Fruit fly (Drosophila melanogaster) whole organism, prepupa: ENCODE data around the gene CG13408.

ENCODE experiments used
- Blimp-1 ChIP-seq: fragments of 200-800 bp; sonication (Bioruptor generic); optimal IDR thresholded peaks from 3 replicates; lab custom pipeline; 2017; ENCODE audit warnings: missing biosample characterization, missing genetic modification characterization, mild to moderate bottlenecking, moderate library complexity, missing genetic modification reagents
- CG10631 ChIP-seq: fragments of 200-800 bp; sonication (Bioruptor generic); optimal IDR thresholded peaks from 2 replicates; lab custom pipeline; 2016; ENCODE audit warnings: missing biosample characterization, missing genetic modification characterization
- CG10669 ChIP-seq: fragments of 200-800 bp; sonication (Bioruptor generic); optimal IDR thresholded peaks from 3 replicates; lab custom pipeline; 2018; ENCODE audit warnings: missing biosample characterization, mild to moderate bottlenecking, missing genetic modification characterization, moderate library complexity
- CG11294 ChIP-seq: fragments of 200-800 bp; sonication (Bioruptor generic); IDR thresholded peaks from 2 replicates; pipeline ENCODE4 v1.3.6; 2022; ENCODE audit warnings: missing biosample characterization, missing genetic modification characterization
- CG15336 ChIP-seq: fragments of 200-800 bp; sonication (Bioruptor generic); IDR thresholded peaks from 2 replicates; pipeline ENCODE4 v1.3.6; 2022; ENCODE audit warnings: missing biosample characterization, missing genetic modification characterization
- CG1621 ChIP-seq: fragments of 200-800 bp; sonication (Bioruptor generic); optimal IDR thresholded peaks from 3 replicates; lab custom pipeline; 2018; ENCODE audit warnings: missing biosample characterization, mild to moderate bottlenecking, missing genetic modification characterization
- CG16779 ChIP-seq: fragments of 200-800 bp; sonication (Bioruptor generic); optimal IDR thresholded peaks from 3 replicates; lab custom pipeline; 2017; ENCODE audit warnings: missing biosample characterization, mild to moderate bottlenecking, missing genetic modification characterization
- CG3032 ChIP-seq: fragments of 200-800 bp; optimal IDR thresholded peaks from 2 replicates; lab custom pipeline; 2019; ENCODE audit warnings: missing biosample characterization, mild to moderate bottlenecking, missing genetic modification characterization, moderate library complexity
- CG31627 ChIP-seq: fragments of 200-800 bp; sonication (Bioruptor generic); optimal IDR thresholded peaks from 3 replicates; lab custom pipeline; 2016; ENCODE audit warnings: missing biosample characterization, missing genetic modification characterization
- CG32006 ChIP-seq: fragments of 200-800 bp; sonication (Bioruptor generic); optimal IDR thresholded peaks from 3 replicates; lab custom pipeline; 2017; ENCODE audit warnings: missing biosample characterization, mild to moderate bottlenecking, missing genetic modification characterization
- CG34406 ChIP-seq: fragments of 200-800 bp; sonication (Bioruptor generic); optimal IDR thresholded peaks from 3 replicates; lab custom pipeline; 2016; ENCODE audit warnings: missing biosample characterization, missing genetic modification characterization
- CG3919 ChIP-seq: fragments of 200-800 bp; sonication (Bioruptor generic); optimal IDR thresholded peaks from 3 replicates; lab custom pipeline; 2016; ENCODE audit warnings: missing biosample characterization, missing genetic modification characterization
- CG4318 ChIP-seq: fragments of 200-800 bp; sonication (Bioruptor generic); optimal IDR thresholded peaks from 3 replicates; lab custom pipeline; 2017; ENCODE audit warnings: missing biosample characterization, mild to moderate bottlenecking, missing genetic modification characterization
- CG6163 ChIP-seq: fragments of 200-800 bp; sonication (Bioruptor generic); IDR thresholded peaks from 3 replicates; pipeline ENCODE4 v1.3.6; 2022; ENCODE audit warnings: missing biosample characterization, missing genetic modification characterization
- CG6276 ChIP-seq: fragments of 200-800 bp; sonication (Bioruptor generic); optimal IDR thresholded peaks from 2 replicates; lab custom pipeline; 2017; ENCODE audit warnings: missing biosample characterization, mild to moderate bottlenecking, missing genetic modification characterization
- CG6808 ChIP-seq: fragments of 200-800 bp; sonication (Bioruptor generic); optimal IDR thresholded peaks from 3 replicates; lab custom pipeline; 2017; ENCODE audit warnings: missing biosample characterization, missing genetic modification characterization, mild to moderate bottlenecking, moderate library complexity, missing genetic modification reagents
- CG6854 ChIP-seq: fragments of 200-800 bp; sonication (Bioruptor generic); optimal IDR thresholded peaks from 2 replicates; lab custom pipeline; 2017; ENCODE audit warnings: missing biosample characterization, mild to moderate bottlenecking, missing genetic modification characterization
- CG8119 ChIP-seq: fragments of 200-800 bp; sonication (Bioruptor generic); IDR thresholded peaks from 3 replicates; pipeline ENCODE4 v1.3.6; 2022; ENCODE audit warnings: missing biosample characterization, missing genetic modification characterization
- CG8632 ChIP-seq: fragments of 200-800 bp; sonication (Bioruptor generic); optimal IDR thresholded peaks from 3 replicates; lab custom pipeline; 2016; ENCODE audit warnings: missing biosample characterization, missing genetic modification characterization
- Eip78C ChIP-seq: fragments of 200-800 bp; sonication (Bioruptor generic); peaks from one replicate; lab custom pipeline; 2016; ENCODE audit warnings: missing biosample characterization, missing genetic modification characterization
- Ets21C ChIP-seq: fragments of 200-800 bp; sonication (Bioruptor generic); optimal IDR thresholded peaks from 3 replicates; lab custom pipeline; 2016; ENCODE audit warnings: missing biosample characterization, missing genetic modification characterization
- Ets96B ChIP-seq: fragments of 200-800 bp; optimal IDR thresholded peaks from 2 replicates; lab custom pipeline; 2019; ENCODE audit warnings: missing biosample characterization, mild to moderate bottlenecking, missing genetic modification characterization, moderate library complexity
- Gug ChIP-seq: fragments of 200-800 bp; sonication (Bioruptor generic); IDR thresholded peaks from 2 replicates; pipeline ENCODE4 v1.3.6; 2022; ENCODE audit warnings: missing biosample characterization, missing genetic modification characterization
- Hr38 ChIP-seq: sonication (Bioruptor generic); optimal IDR thresholded peaks from 2 replicates; lab custom pipeline; 2016; ENCODE audit warnings: missing biosample characterization, missing genetic modification characterization
- Hr4 ChIP-seq: fragments of 200-800 bp; sonication (Bioruptor generic); optimal IDR thresholded peaks from 3 replicates; lab custom pipeline; 2016; ENCODE audit warnings: missing biosample characterization, missing genetic modification characterization
- Lpt ChIP-seq: fragments of 200-800 bp; sonication (Bioruptor generic); optimal IDR thresholded peaks from 3 replicates; lab custom pipeline; 2016; ENCODE audit warnings: missing biosample characterization, missing genetic modification characterization
- OdsH ChIP-seq: fragments of 200-800 bp; sonication (Bioruptor generic); optimal IDR thresholded peaks from 3 replicates; lab custom pipeline; 2016; ENCODE audit warnings: missing biosample characterization, missing genetic modification characterization
- Sox14 ChIP-seq: fragments of 200-800 bp; sonication (Bioruptor generic); optimal IDR thresholded peaks from 3 replicates; lab custom pipeline; 2016; ENCODE audit warnings: missing biosample characterization, missing genetic modification characterization
- achi ChIP-seq: fragments of 200-800 bp; sonication (Bioruptor generic); optimal IDR thresholded peaks from 3 replicates; lab custom pipeline; 2016; ENCODE audit warnings: missing biosample characterization, missing genetic modification characterization
- acj6 ChIP-seq: fragments of 200-800 bp; sonication (Bioruptor generic); optimal IDR thresholded peaks from 3 replicates; lab custom pipeline; 2016; ENCODE audit warnings: missing biosample characterization, missing genetic modification characterization
- cyc ChIP-seq: fragments of 200-800 bp; sonication (Bioruptor generic); optimal IDR thresholded peaks from 3 replicates; lab custom pipeline; 2016; ENCODE audit warnings: missing biosample characterization, missing genetic modification characterization
- dac ChIP-seq: fragments of 200-800 bp; sonication (Bioruptor generic); optimal IDR thresholded peaks from 2 replicates; lab custom pipeline; 2017; ENCODE audit warnings: missing biosample characterization, mild to moderate bottlenecking, missing genetic modification characterization
- dsx ChIP-seq: fragments of 200-800 bp; optimal IDR thresholded peaks from 3 replicates; lab custom pipeline; 2019; ENCODE audit warnings: missing biosample characterization, mild to moderate bottlenecking, missing genetic modification characterization, moderate library complexity; ENCODE audit not compliant: poor library complexity, severe bottlenecking
- eg ChIP-seq: fragments of 200-800 bp; sonication (Bioruptor generic); IDR thresholded peaks from 3 replicates; pipeline ENCODE4 v1.3.6; 2022; ENCODE audit warnings: missing biosample characterization, missing genetic modification characterization
- fd59A ChIP-seq: fragments of 200-800 bp; sonication (Bioruptor generic); optimal IDR thresholded peaks from 2 replicates; lab custom pipeline; 2017; ENCODE audit warnings: missing biosample characterization, mild to moderate bottlenecking, missing genetic modification characterization, missing genetic modification reagents
- fkh ChIP-seq: fragments of 200-800 bp; sonication (Bioruptor generic); optimal IDR thresholded peaks from 3 replicates; lab custom pipeline; 2017; ENCODE audit warnings: missing biosample characterization, mild to moderate bottlenecking, missing genetic modification characterization, moderate library complexity
- net ChIP-seq: fragments of 200-800 bp; sonication (Bioruptor generic); optimal IDR thresholded peaks from 3 replicates; lab custom pipeline; 2016; ENCODE audit warnings: missing biosample characterization, missing genetic modification characterization
- pdm3 ChIP-seq: fragments of 200-800 bp; sonication (Bioruptor generic); optimal IDR thresholded peaks from 3 replicates; lab custom pipeline; 2016; ENCODE audit warnings: missing biosample characterization, missing genetic modification characterization
- topi ChIP-seq: fragments of 200-800 bp; sonication (Bioruptor generic); optimal IDR thresholded peaks from 3 replicates; lab custom pipeline; 2016; ENCODE audit warnings: missing biosample characterization, missing genetic modification characterization
- vri ChIP-seq: fragments of 200-800 bp; sonication (Bioruptor generic); optimal IDR thresholded peaks from 3 replicates; lab custom pipeline; 2016; ENCODE audit warnings: missing biosample characterization, mild to moderate bottlenecking, missing genetic modification characterization

CG13408 gene

dm6 chr3R:22049134-22049796 lies 30.9 kb upstream of the CG13408 start (continued):
- peak; percentile 61 for TF ChIP-seq CG4318 (GFP tag; lab: Kevin White, UChicago)
- peak; percentile 52 for TF ChIP-seq CG10669 (GFP tag; lab: Kevin White, UChicago)
- TF ChIP-seq Blimp-1 (GFP tag; lab: Kevin White, UChicago): no peak
- TF ChIP-seq dac: peak; percentile 39
- no peak for TF ChIP-seq CG1621 (tag; lab: Kevin White, UChicago)
- peak; percentile 51 for TF ChIP-seq pdm3 (GFP tag; lab: Kevin White, UChicago)
- TF ChIP-seq Lpt (GFP tag; lab: Kevin White, UChicago): peak; percentile 65
- TF ChIP-seq CG3032 (tag; lab: Kevin White, UChicago): peak; percentile 35
- peak; percentile 66 for TF ChIP-seq CG6276 (GFP tag; lab: Kevin White, UChicago)
- peak; percentile 61 for TF ChIP-seq achi (GFP tag; lab: Kevin White, UChicago)
- peak; percentile 72 for TF ChIP-seq CG6163
- TF ChIP-seq CG8119 (GFP tag; lab: Robert Waterston, UW): peak; percentile 85
- peak; percentile 1 for TF ChIP-seq vri (GFP tag; lab: Kevin White, UChicago)
- no peak for TF ChIP-seq CG34406 (GFP tag; lab: Kevin White, UChicago)
- TF ChIP-seq CG11294 (GFP tag; lab: Robert Waterston, UW): peak; percentile 60
- peak; percentile 11 for TF ChIP-seq CG31627 (GFP tag; lab: Kevin White, UChicago)
- TF ChIP-seq CG16779 (tag; lab: Kevin White, UChicago): peak; percentile 6
- TF ChIP-seq CG10631 (GFP tag; lab: Kevin White, UChicago): peak; percentile 56
- TF ChIP-seq CG6808 (GFP tag; lab: Kevin White, UChicago): peak; percentile 23
- peak; percentile 5 for TF ChIP-seq cyc (GFP tag; lab: Kevin White, UChicago)
- TF ChIP-seq Gug: peak; percentile 68
- peak; percentile 82 for TF ChIP-seq eg (GFP tag; lab: Robert Waterston, UW)
- TF ChIP-seq Ets21C (GFP tag; lab: Kevin White, UChicago): no peak
- TF ChIP-seq Sox14 (GFP tag; lab: Kevin White, UChicago): peak; percentile 56
- peak; percentile 32 for TF ChIP-seq fd59A (GFP tag; lab: Kevin White, UChicago)
- peak; percentile 31 for TF ChIP-seq topi (GFP tag; lab: Kevin White, UChicago)
- TF ChIP-seq CG6854 (GFP tag; lab: Kevin White, UChicago): no peak
- TF ChIP-seq CG8632 (GFP tag; lab: Kevin White, UChicago): peak; percentile 31
- peak; percentile 83 for TF ChIP-seq CG32006 (GFP tag; lab: Kevin White, UChicago)
- peak; percentile 41 for TF ChIP-seq fkh (GFP tag; lab: Kevin White, UChicago)
- TF ChIP-seq Ets96B (tag; lab: Kevin White, UChicago): peak; percentile 55
- TF ChIP-seq acj6 (GFP tag; lab: Kevin White, UChicago): peak; percentile 36
- TF ChIP-seq, all 60 proteins: peak for 44

DNA sequence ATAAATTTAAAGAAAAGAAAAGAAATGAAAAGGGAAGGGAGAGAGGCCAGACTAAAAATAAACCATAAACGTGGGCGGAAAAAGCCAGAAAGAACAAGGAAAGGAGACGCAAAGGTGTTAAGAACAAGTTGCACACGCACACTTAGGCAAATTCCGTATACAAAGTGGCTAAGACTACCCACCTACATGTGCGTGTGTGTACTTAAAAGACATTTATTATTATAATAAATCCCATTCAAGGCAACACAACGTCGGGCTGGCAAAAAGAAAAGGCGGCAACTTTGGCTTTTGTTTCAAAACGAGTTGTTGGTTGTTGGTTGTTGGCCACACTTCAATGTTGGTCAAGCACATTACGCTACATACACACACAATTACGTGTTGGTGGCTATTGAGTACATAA lies 27.9 kb upstream of the CG13408 start:
- TF ChIP-seq dac (no peak), Eip78C (GFP tag; lab: Kevin White, UChicago) (no peak), net (GFP tag; lab: Kevin White, UChicago) (no peak), CG31627 (GFP tag; lab: Kevin White, UChicago) (no peak), dsx (GFP tag; lab: Kevin White, UChicago) (peak; percentile 17)

dm6 chr3R:22053202-22053601 lies 27.0 kb upstream of the CG13408 start:
- no peak for TF ChIP-seq Sox14 (GFP tag; lab: Kevin White, UChicago)
- TF ChIP-seq CG15336 (GFP tag; lab: Robert Waterston, UW): no peak
- no peak for TF ChIP-seq Hr4 (GFP tag; lab: Kevin White, UChicago)
- no peak for TF ChIP-seq net (GFP tag; lab: Kevin White, UChicago)
- TF ChIP-seq CG3919 (GFP tag; lab: Kevin White, UChicago): no peak
- TF ChIP-seq Ets21C (GFP tag; lab: Kevin White, UChicago): no peak
- TF ChIP-seq Hr38 (GFP tag; lab: Kevin White, UChicago): no peak
- TF ChIP-seq Ets96B (tag; lab: Kevin White, UChicago): no peak
- TF ChIP-seq fkh (GFP tag; lab: Kevin White, UChicago): no peak
- TF ChIP-seq OdsH: no peak
- TF ChIP-seq CG10669 (GFP tag; lab: Kevin White, UChicago): no peak
- TF ChIP-seq CG11294 (GFP tag; lab: Robert Waterston, UW): no peak
